Fruit fly (Drosophila melanogaster): ENCODE data around the gene Polr3H.

DNA sequence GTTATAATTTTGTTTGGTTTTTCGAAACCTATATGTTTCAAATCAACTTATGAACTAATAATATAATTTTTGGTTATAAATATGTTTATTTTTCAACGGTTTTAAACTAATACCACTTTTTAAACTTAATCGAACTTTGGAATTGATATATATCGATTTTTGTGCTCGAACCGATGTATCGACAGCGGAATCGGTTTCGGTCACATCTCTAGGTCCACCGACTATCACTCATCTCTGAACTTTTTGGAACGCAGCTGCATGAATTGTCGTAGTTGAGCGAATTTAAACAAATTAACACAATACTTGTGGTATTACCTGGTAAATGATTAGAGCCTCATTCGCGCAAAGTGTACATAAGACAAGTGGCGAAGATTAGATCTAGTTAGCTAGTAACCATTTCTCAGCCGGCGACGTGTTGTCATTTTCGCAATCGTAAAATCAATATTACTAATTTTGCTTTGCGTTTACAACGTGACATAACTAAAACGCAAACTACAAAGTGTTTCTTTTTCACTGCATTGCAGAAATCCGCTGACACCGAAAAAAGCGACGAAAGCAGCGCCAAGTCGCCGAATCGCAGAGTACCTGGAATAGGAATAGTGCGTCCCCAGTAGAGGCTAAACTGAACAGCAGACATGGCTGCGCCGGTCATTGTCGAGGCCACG is 20.6 kb upstream of the Polr3H start, which contains the start of gene Apt1:
- TF ChIP-seq Dif (GFP tag; optimal IDR thresholded peaks at IDR 0.05; ENCODE audit: partially characterized antibody) (no peak), Hr78 (GFP tag; optimal IDR thresholded peaks at IDR 0.05) (no peak), usp (GFP tag; optimal IDR thresholded peaks at IDR 0.05) (no peak), CrebA (GFP tag; optimal IDR thresholded peaks at IDR 0.05; ENCODE audit: borderline replicate concordance) (no peak), dmrt93B (GFP tag; optimal IDR thresholded peaks at IDR 0.05) (no peak), Hr83 (GFP tag; optimal IDR thresholded peaks at IDR 0.05; ENCODE audit: poor library complexity, severe bottlenecking) (peak; percentile 74), Dfd (GFP tag; optimal IDR thresholded peaks at IDR 0.05) (no peak), OdsH (GFP tag; optimal IDR thresholded peaks at IDR 0.05) (no peak), pan (optimal IDR thresholded peaks at IDR 0.05) (no peak), br (GFP tag; optimal IDR thresholded peaks at IDR 0.05) (no peak), dl (GFP tag; optimal IDR thresholded peaks at IDR 0.05; ENCODE audit: insufficient read depth in 1 of 2, partially characterized antibody in 2 of 2) (no peak), psq (GFP tag; optimal IDR thresholded peaks at IDR 0.05) (no peak), N (GFP tag; optimal IDR thresholded peaks at IDR 0.05) (no peak), Mio (GFP tag; optimal IDR thresholded peaks at IDR 0.05) (no peak)
